Worm (Caenorhabditis elegans) whole organism, L2 larva: Measurements from ENCODE around the gene F28B4.3.
A peak's percentile ranks its signal among the peaks of the same experiment; 100 is the strongest.

ENCODE experiments used
- C34F6.9 ChIP-seq: fragments of 150-350 bp; optimal IDR thresholded peaks from 2 replicates; lab custom pipeline; 2014; ENCODE audit warnings: missing biosample characterization, missing genetic modification characterization
- F13H6.1 ChIP-seq: sonication (generic microtip); optimal IDR thresholded peaks from 2 replicates; lab custom pipeline; 2016; ENCODE audit warnings: missing genetic modification characterization, missing compliant biosample characterization
- ZK546.5 ChIP-seq: sonication (generic microtip); optimal IDR thresholded peaks from 2 replicates; lab custom pipeline; 2017; ENCODE audit warnings: missing biosample characterization, missing genetic modification characterization
- aly-2 ChIP-seq: fragments of 150-350 bp; optimal IDR thresholded peaks from 2 replicates; lab custom pipeline; 2014; ENCODE audit warnings: missing biosample characterization, missing genetic modification characterization
- blmp-1 ChIP-seq: sonication (generic microtip); optimal IDR thresholded peaks from 2 replicates; lab custom pipeline; 2017; ENCODE audit warnings: missing genetic modification characterization, mild to moderate bottlenecking, missing compliant biosample characterization, antibody characterized with exemption, moderate library complexity; ENCODE audit not compliant: insufficient read depth
- crh-2 ChIP-seq: sonication (generic microtip); optimal IDR thresholded peaks from 2 replicates; lab custom pipeline; 2017; ENCODE audit warnings: missing biosample characterization, missing genetic modification characterization
- dmd-4 ChIP-seq: sonication (generic microtip); optimal IDR thresholded peaks from 2 replicates; lab custom pipeline; 2017; ENCODE audit warnings: missing biosample characterization, missing genetic modification characterization
- fos-1 ChIP-seq: fragments of 150-350 bp; optimal IDR thresholded peaks from 2 replicates; lab custom pipeline; 2014; ENCODE audit warnings: missing biosample characterization, missing genetic modification characterization
- lin-13 ChIP-seq: fragments of 150-350 bp; optimal IDR thresholded peaks from 2 replicates; lab custom pipeline; 2014; ENCODE audit warnings: missing biosample characterization, missing genetic modification reagents, missing genetic modification characterization
- lsy-2 ChIP-seq, 2 experiments: fragments of 150-350 bp in 1 of 2; sonication (generic microtip) in 1 of 2; optimal IDR thresholded peaks; 2 replicates each; lab custom pipeline; 2014 to 2017; ENCODE audit warnings: missing biosample characterization in 2 of 2, missing genetic modification characterization in 2 of 2
- mab-5 ChIP-seq: fragments of 150-350 bp; optimal IDR thresholded peaks from 2 replicates; lab custom pipeline; 2014; ENCODE audit warnings: missing biosample characterization, missing genetic modification characterization
- mdl-1 ChIP-seq, 2 experiments: fragments of 150-350 bp in 1 of 2; sonication (generic microtip) in 1 of 2; optimal IDR thresholded peaks; 2 replicates each; lab custom pipeline; 2017; ENCODE audit warnings: missing biosample characterization in 2 of 2, missing genetic modification characterization in 2 of 2
- nhr-10 ChIP-seq: sonication (generic microtip); optimal IDR thresholded peaks from 2 replicates; lab custom pipeline; 2017; ENCODE audit warnings: missing biosample characterization, missing genetic modification characterization
- nhr-11 ChIP-seq: fragments of 150-350 bp; optimal IDR thresholded peaks from 2 replicates; lab custom pipeline; 2014; ENCODE audit warnings: missing biosample characterization, missing genetic modification characterization
- nhr-12 ChIP-seq: fragments of 150-350 bp; optimal IDR thresholded peaks from 2 replicates; lab custom pipeline; 2014; ENCODE audit warnings: missing biosample characterization, missing genetic modification characterization
- nhr-21 ChIP-seq: fragments of 150-350 bp; optimal IDR thresholded peaks from 2 replicates; lab custom pipeline; 2014; ENCODE audit warnings: missing biosample characterization, missing genetic modification characterization
- nhr-23 ChIP-seq: fragments of 150-350 bp; optimal IDR thresholded peaks from 2 replicates; lab custom pipeline; 2014; ENCODE audit warnings: missing biosample characterization, missing genetic modification reagents, missing genetic modification characterization
- nhr-25 ChIP-seq: fragments of 150-350 bp; sonication (generic microtip); optimal IDR thresholded peaks from 3 replicates; lab custom pipeline; 2014; ENCODE audit warnings: missing biosample characterization, missing genetic modification characterization
- nhr-6 ChIP-seq: fragments of 150-350 bp; optimal IDR thresholded peaks from 2 replicates; lab custom pipeline; 2014; ENCODE audit warnings: missing biosample characterization, missing genetic modification characterization
- nhr-77 ChIP-seq: fragments of 150-350 bp; optimal IDR thresholded peaks from 2 replicates; lab custom pipeline; 2014; ENCODE audit warnings: missing biosample characterization, missing genetic modification characterization
- peb-1 ChIP-seq: fragments of 150-350 bp; optimal IDR thresholded peaks from 2 replicates; lab custom pipeline; 2014; ENCODE audit warnings: missing biosample characterization, missing genetic modification characterization
- sem-4 ChIP-seq: fragments of 150-350 bp; optimal IDR thresholded peaks from 2 replicates; lab custom pipeline; 2014; ENCODE audit warnings: missing biosample characterization, missing genetic modification reagents, missing genetic modification characterization
- skn-1 ChIP-seq: sonication (generic microtip); optimal IDR thresholded peaks from 2 replicates; lab custom pipeline; 2017; ENCODE audit warnings: missing biosample characterization, missing genetic modification characterization
- sma-9 ChIP-seq, 2 experiments: fragments of 150-350 bp in 1 of 2; sonication (generic microtip) in 1 of 2; optimal IDR thresholded peaks; 2 replicates each; lab custom pipeline; 2014 to 2016; ENCODE audit warnings: missing genetic modification characterization in 2 of 2, mild to moderate bottlenecking in 1 of 2, missing biosample characterization in 1 of 2, missing compliant biosample characterization in 1 of 2, missing genetic modification reagents in 1 of 2, moderate library complexity in 1 of 2
- unc-39 ChIP-seq: fragments of 150-350 bp; optimal IDR thresholded peaks from 2 replicates; lab custom pipeline; 2014; ENCODE audit warnings: missing biosample characterization, missing genetic modification characterization
- unc-55 ChIP-seq: fragments of 150-350 bp; sonication (generic microtip); optimal IDR thresholded peaks from 3 replicates; lab custom pipeline; 2014; ENCODE audit warnings: missing biosample characterization, missing genetic modification reagents, missing genetic modification characterization
- unc-62 ChIP-seq: fragments of 150-350 bp; optimal IDR thresholded peaks from 2 replicates; lab custom pipeline; 2014; ENCODE audit warnings: missing biosample characterization, missing genetic modification reagents, missing genetic modification characterization
- zag-1 ChIP-seq: fragments of 150-350 bp; optimal IDR thresholded peaks from 2 replicates; lab custom pipeline; 2014; ENCODE audit warnings: missing biosample characterization, missing genetic modification characterization
- ztf-1 ChIP-seq: fragments of 200-800 bp; sonication (Bioruptor generic); conservative IDR thresholded peaks from 2 replicates; pipeline ENCODE4 v1.3.6; 2022; ENCODE audit warnings: missing genetic modification characterization, missing compliant biosample characterization
- ztf-11 ChIP-seq: sonication (generic microtip); optimal IDR thresholded peaks from 2 replicates; lab custom pipeline; 2017; ENCODE audit warnings: missing biosample characterization, missing genetic modification characterization
- ztf-4 ChIP-seq: fragments of 150-350 bp; optimal IDR thresholded peaks from 2 replicates; lab custom pipeline; 2014; ENCODE audit warnings: missing biosample characterization, missing genetic modification characterization

The F28B4.3 gene

ce11 chrX:3243614-3244013 is 8.4 kb upstream of the F28B4.3 start, which contains the start of gene irg-7:
Gene irg-7, minus strand, starts transcription at chrX:3243636.
- TF ChIP-seq nhr-23 (tag; lab: Kevin White, UChicago), result no peak
- peak; percentile 57 for TF ChIP-seq fos-1 (tag; lab: Kevin White, UChicago)
- TF ChIP-seq crh-2 (tag; lab: Kevin White, UChicago), result peak; percentile 59
- peak; percentile 14 for TF ChIP-seq sma-9 (GFP tag; optimal IDR thresholded peaks at IDR 0.05; lab: Kevin White, UChicago)
- no peak for TF ChIP-seq sma-9 (tag; optimal IDR thresholded peaks at IDR 0.05; lab: Kevin White, UChicago)

ce11 chrX:3230575-3230974 is 4.6 kb downstream of the F28B4.3 start:
- TF ChIP-seq skn-1 (tag; lab: Kevin White, UChicago), result no peak
- TF ChIP-seq ztf-11 (tag; lab: Kevin White, UChicago), result no peak
- TF ChIP-seq ztf-4 (tag; lab: Kevin White, UChicago), result no peak
- no peak for TF ChIP-seq peb-1 (tag; lab: Kevin White, UChicago)
- no peak for TF ChIP-seq unc-39
- TF ChIP-seq zag-1 (tag; lab: Kevin White, UChicago), result no peak
- no peak for TF ChIP-seq blmp-1 (tag; lab: Kevin White, UChicago)
- no peak for TF ChIP-seq nhr-23 (tag; lab: Kevin White, UChicago)
- TF ChIP-seq nhr-10 (tag; lab: Kevin White, UChicago), result no peak
- no peak for TF ChIP-seq sem-4 (tag; lab: Kevin White, UChicago)
- TF ChIP-seq unc-55, result no peak

ce11 chrX:3228701-3229100 is 6.5 kb downstream of the F28B4.3 start:
- TF ChIP-seq mab-5 (tag; lab: Kevin White, UChicago) (no peak), C34F6.9 (no peak), peb-1 (tag; lab: Kevin White, UChicago) (no peak), nhr-25 (tag; lab: Kevin White, UChicago) (no peak), aly-2 (tag; lab: Kevin White, UChicago) (no peak), ztf-11 (tag; lab: Kevin White, UChicago) (no peak), lin-13 (no peak), nhr-6 (tag; lab: Kevin White, UChicago) (no peak), lsy-2 (tag; optimal IDR thresholded peaks at IDR 0.05; lab: Kevin White, UChicago) (no peak), fos-1 (tag; lab: Kevin White, UChicago) (no peak), nhr-77 (tag; lab: Kevin White, UChicago) (no peak), nhr-12 (tag; lab: Kevin White, UChicago) (no peak), nhr-11 (tag; lab: Kevin White, UChicago) (no peak), blmp-1 (tag; lab: Kevin White, UChicago) (no peak), ztf-4 (tag; lab: Kevin White, UChicago) (no peak), mdl-1 (tag; optimal IDR thresholded peaks at IDR 0.05; lab: Kevin White, UChicago) (no peak), unc-55 (no peak), unc-39 (no peak), sem-4 (tag; lab: Kevin White, UChicago) (no peak), skn-1 (tag; lab: Kevin White, UChicago) (no peak)

- TF ChIP-seq ZK546.5 (tag; lab: Kevin White, UChicago) (no peak), F13H6.1 (tag; lab: Kevin White, UChicago) (peak; percentile 28)
These were observed 8.6 kb downstream of the F28B4.3 start for ce11 chrX:3226348-3227229.

- TF ChIP-seq unc-62 (GFP tag; lab: Kevin White, UChicago), result no peak
- TF ChIP-seq blmp-1 (tag; lab: Kevin White, UChicago), result no peak
- no peak for TF ChIP-seq nhr-21 (tag; lab: Kevin White, UChicago)
- TF ChIP-seq nhr-77 (tag; lab: Kevin White, UChicago), result no peak
- no peak for TF ChIP-seq dmd-4 (tag; lab: Kevin White, UChicago)
- no peak for TF ChIP-seq ztf-1
- no peak for TF ChIP-seq aly-2 (tag; lab: Kevin White, UChicago)
- TF ChIP-seq nhr-23 (tag; lab: Kevin White, UChicago), result no peak
- TF ChIP-seq skn-1 (tag; lab: Kevin White, UChicago), result no peak
These were observed 12.1 kb downstream of the F28B4.3 start for ce11 chrX:3223135-3223534.
